Worm (Caenorhabditis elegans) whole organism, late embryonic: ENCODE results near the gene ptp-4A2.

Source experiments
- C08G9.2 ChIP-seq: sonication (generic microtip); optimal IDR thresholded peaks from 2 replicates; lab custom pipeline; 2016; ENCODE audit warnings: mild to moderate bottlenecking, missing genetic modification characterization, moderate library complexity, missing compliant biosample characterization
- ahr-1 ChIP-seq: sonication (generic microtip); optimal IDR thresholded peaks from 2 replicates; lab custom pipeline; 2016; ENCODE audit warnings: missing genetic modification characterization, missing compliant biosample characterization
- ama-1 ChIP-seq: fragments of 150-350 bp; optimal IDR thresholded peaks from 2 replicates; lab custom pipeline; 2014
- ceh-31 ChIP-seq: sonication (generic microtip); optimal IDR thresholded peaks from 2 replicates; lab custom pipeline; 2016; ENCODE audit warnings: missing genetic modification characterization, missing compliant biosample characterization
- ceh-45 ChIP-seq: fragments of 200-800 bp; sonication (Bioruptor generic); IDR thresholded peaks from 2 replicates; pipeline ENCODE4 v1.3.6; 2022; ENCODE audit warnings: missing genetic modification reagents, missing genetic modification characterization, missing compliant biosample characterization
- che-1 ChIP-seq: sonication (generic microtip); optimal IDR thresholded peaks from 2 replicates; lab custom pipeline; 2016; ENCODE audit warnings: mild to moderate bottlenecking, missing genetic modification characterization, missing compliant biosample characterization
- hlh-15 ChIP-seq: sonication (generic microtip); optimal IDR thresholded peaks from 2 replicates; lab custom pipeline; 2016; ENCODE audit warnings: missing genetic modification characterization, missing compliant biosample characterization
- nfya-1 ChIP-seq: sonication (generic microtip); optimal IDR thresholded peaks from 2 replicates; lab custom pipeline; 2017; ENCODE audit warnings: missing genetic modification characterization, mild to moderate bottlenecking, missing compliant biosample characterization, antibody characterized with exemption, moderate library complexity
- pag-3 ChIP-seq: sonication (generic microtip); optimal IDR thresholded peaks from 2 replicates; lab custom pipeline; 2016; ENCODE audit warnings: missing compliant biosample characterization, missing genetic modification characterization, borderline replicate concordance
- pha-4 ChIP-seq: fragments of 150-350 bp; optimal IDR thresholded peaks from 2 replicates; lab custom pipeline; 2018; ENCODE audit warnings: missing biosample characterization, missing genetic modification reagents, missing genetic modification characterization
- syd-9 ChIP-seq: sonication (generic microtip); optimal IDR thresholded peaks from 2 replicates; lab custom pipeline; 2016; ENCODE audit warnings: mild to moderate bottlenecking, missing genetic modification characterization, moderate library complexity, missing compliant biosample characterization
- unc-42 ChIP-seq: sonication (generic microtip); optimal IDR thresholded peaks from 2 replicates; lab custom pipeline; 2016; ENCODE audit warnings: missing genotype, missing genetic modification characterization, missing compliant biosample characterization
- unc-55 ChIP-seq: sonication (generic microtip); optimal IDR thresholded peaks from 2 replicates; lab custom pipeline; 2017; ENCODE audit warnings: missing biosample characterization, missing genetic modification reagents, missing genetic modification characterization

DNA sequence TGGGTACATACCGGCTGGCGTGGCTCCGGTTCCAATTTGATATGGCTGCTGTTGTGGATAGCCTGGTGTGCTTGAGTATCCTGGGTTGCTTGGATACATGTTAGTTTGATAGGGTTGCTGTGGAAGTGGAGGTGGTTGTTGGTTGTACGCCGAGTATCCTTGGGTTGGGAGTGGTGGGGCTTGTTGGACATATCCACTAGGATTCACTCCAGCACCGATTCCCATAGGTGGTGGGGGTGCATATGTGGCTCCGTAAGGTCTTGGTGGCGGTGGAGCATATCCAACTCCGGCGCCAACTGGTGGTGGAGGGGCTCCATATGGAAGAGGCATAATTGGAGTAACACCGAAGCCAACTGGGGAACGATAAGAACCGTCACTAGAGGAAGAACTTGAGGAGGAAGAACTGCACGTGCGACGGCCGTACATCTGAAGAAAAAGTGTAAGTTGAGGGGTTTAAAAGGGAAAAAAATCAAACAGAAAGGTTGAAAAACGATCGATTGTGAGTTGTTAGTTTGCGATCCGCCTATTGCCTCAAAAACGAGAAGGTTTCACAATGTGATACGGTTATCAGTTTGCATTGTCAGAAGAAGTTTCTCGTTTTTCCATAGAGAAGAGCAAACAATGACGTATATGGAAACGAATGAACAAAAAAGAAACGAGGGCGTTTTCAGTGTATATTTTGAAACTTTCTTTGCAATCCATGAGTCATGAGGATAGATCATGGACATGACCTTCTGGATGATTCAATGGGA is 25.3 kb upstream of the ptp-4A2 start, which contains the start of gene C16B8.3:
- TF ChIP-seq ahr-1 (tag; lab: Kevin White, UChicago) (no peak), pag-3 (tag; lab: Kevin White, UChicago) (no peak), C08G9.2 (tag; lab: Kevin White, UChicago) (no peak), ama-1 (lab: Kevin White, UChicago) (no peak), ceh-31 (no peak), unc-42 (tag; lab: Kevin White, UChicago) (no peak), hlh-15 (tag; lab: Kevin White, UChicago) (no peak), syd-9 (no peak), nfya-1 (tag; lab: Kevin White, UChicago) (no peak), che-1 (tag; lab: Kevin White, UChicago) (no peak), unc-55 (GFP tag; lab: Kevin White, UChicago) (no peak), pha-4 (no peak), ceh-45 (GFP tag; lab: Robert Waterston, UW) (no peak)
